Worm (Caenorhabditis elegans) whole organism, L4 larva: ENCODE measurements around the gene cgp-1.
A peak's percentile ranks its signal among the peaks of the same experiment; 100 is the strongest.

ENCODE experiments used
- D1046.2 ChIP-seq: fragments of 200-800 bp; sonication (Bioruptor generic); IDR thresholded peaks from 2 replicates; pipeline ENCODE4 v1.3.6; 2022; ENCODE audit warnings: missing genetic modification characterization, missing compliant biosample characterization
- F26F4.8 ChIP-seq: fragments of 200-800 bp; sonication (Bioruptor generic); conservative IDR thresholded peaks from 2 replicates; pipeline ENCODE4 v1.3.6; 2022; ENCODE audit warnings: missing genetic modification characterization, missing compliant biosample characterization
- R02D3.7 ChIP-seq: fragments of 150-350 bp; sonication (generic microtip); optimal IDR thresholded peaks from 3 replicates; lab custom pipeline; 2014; ENCODE audit warnings: missing biosample characterization, missing genetic modification characterization
- T26A8.4 ChIP-seq: fragments of 200-800 bp; sonication (Bioruptor generic); IDR thresholded peaks from 2 replicates; pipeline ENCODE4 v1.3.6; 2022; ENCODE audit warnings: missing genetic modification characterization, missing compliant biosample characterization
- Y48G9A.11 ChIP-seq: fragments of 200-800 bp; sonication (Bioruptor generic); IDR thresholded peaks from 2 replicates; pipeline ENCODE4 v1.3.6; 2022; ENCODE audit warnings: missing genetic modification reagents, missing genetic modification characterization, missing compliant biosample characterization
- Y75B8A.6 ChIP-seq: fragments of 200-800 bp; sonication (Bioruptor generic); IDR thresholded peaks from 2 replicates; pipeline ENCODE4 v1.3.6; 2022; ENCODE audit warnings: missing genetic modification reagents, missing genetic modification characterization, missing compliant biosample characterization
- ceh-20 ChIP-seq: fragments of 200-800 bp; sonication (Bioruptor generic); IDR thresholded peaks from 2 replicates; pipeline ENCODE4 v1.3.6; 2022; ENCODE audit warnings: missing genetic modification reagents, missing genetic modification characterization, missing compliant biosample characterization
- ceh-28 ChIP-seq: fragments of 150-350 bp; optimal IDR thresholded peaks from 2 replicates; lab custom pipeline; 2014; ENCODE audit warnings: missing biosample characterization, missing genetic modification reagents, missing genetic modification characterization
- daf-16 ChIP-seq, 3 experiments: sonication (generic microtip); optimal IDR thresholded peaks; 2 replicates each; lab custom pipeline; 2016 to 2017; ENCODE audit warnings: missing genetic modification characterization in 3 of 3, missing genetic modification reagents in 3 of 3, mild to moderate bottlenecking in 2 of 3, missing compliant biosample characterization in 2 of 3, missing biosample characterization in 1 of 3, moderate library complexity in 1 of 3
- daf-8 ChIP-seq: fragments of 200-800 bp; sonication (Bioruptor generic); IDR thresholded peaks from 2 replicates; pipeline ENCODE4 v1.3.6; 2022; ENCODE audit warnings: missing genetic modification characterization, missing compliant biosample characterization
- dmd-8 ChIP-seq: fragments of 200-800 bp; sonication (Bioruptor generic); IDR thresholded peaks from 2 replicates; pipeline ENCODE4 v1.3.6; 2022; ENCODE audit warnings: missing genetic modification characterization, missing compliant biosample characterization
- dpl-1 ChIP-seq: fragments of 150-350 bp; optimal IDR thresholded peaks from 2 replicates; lab custom pipeline; 2014; ENCODE audit warnings: missing biosample characterization, missing genetic modification reagents, missing genetic modification characterization
- duxl-1 ChIP-seq: sonication (generic microtip); optimal IDR thresholded peaks from 2 replicates; lab custom pipeline; 2016; ENCODE audit warnings: mild to moderate bottlenecking, missing genetic modification characterization, moderate library complexity, missing compliant biosample characterization; ENCODE audit not compliant: poor library complexity
- egl-27 ChIP-seq: sonication (generic microtip); optimal IDR thresholded peaks from 3 replicates; lab custom pipeline; 2017; ENCODE audit warnings: missing biosample characterization, missing genetic modification reagents, missing genetic modification characterization
- hif-1 ChIP-seq, 2 experiments: sonication (generic microtip); optimal IDR thresholded peaks; 2 replicates each; lab custom pipeline; 2016 to 2017; ENCODE audit warnings: missing compliant biosample characterization in 2 of 2, missing genetic modification characterization in 2 of 2, missing genetic modification reagents in 2 of 2, missing genotype in 2 of 2, mild to moderate bottlenecking in 1 of 2
- lim-7 ChIP-seq: fragments of 200-800 bp; sonication (Bioruptor generic); IDR thresholded peaks from 2 replicates; pipeline ENCODE4 v1.3.6; 2022; ENCODE audit warnings: missing genetic modification characterization, missing compliant biosample characterization
- lin-38 ChIP-seq: fragments of 200-800 bp; sonication (Bioruptor generic); IDR thresholded peaks from 2 replicates; pipeline ENCODE4 v1.3.6; 2022; ENCODE audit warnings: missing genetic modification reagents, missing genetic modification characterization, missing compliant biosample characterization
- madf-5 ChIP-seq, 2 experiments: fragments of 200-800 bp; sonication (Bioruptor generic); IDR thresholded peaks; 2 replicates each; pipeline ENCODE4 v1.3.6; 2022; ENCODE audit warnings: missing compliant biosample characterization in 2 of 2, missing genetic modification characterization in 2 of 2
- madf-9 ChIP-seq: fragments of 200-800 bp; sonication (Bioruptor generic); conservative IDR thresholded peaks from 2 replicates; pipeline ENCODE4 v1.3.6; 2022; ENCODE audit warnings: missing genetic modification reagents, missing genetic modification characterization, missing compliant biosample characterization
- mes-2 ChIP-seq: sonication (generic microtip); optimal IDR thresholded peaks from 2 replicates; lab custom pipeline; 2016; ENCODE audit warnings: missing genotype, mild to moderate bottlenecking, missing genetic modification characterization, missing compliant biosample characterization; ENCODE audit not compliant: poor library complexity, severe bottlenecking
- mxl-2 ChIP-seq: fragments of 200-800 bp; sonication (Bioruptor generic); conservative IDR thresholded peaks from 2 replicates; pipeline ENCODE4 v1.3.6; 2022; ENCODE audit warnings: missing genetic modification reagents, missing genetic modification characterization, missing compliant biosample characterization
- mxl-3 ChIP-seq: fragments of 200-800 bp; sonication (Bioruptor generic); optimal IDR thresholded peaks from 2 replicates; lab custom pipeline; 2018; ENCODE audit warnings: mild to moderate bottlenecking, missing genetic modification characterization, missing compliant biosample characterization
- nhr-11 ChIP-seq: fragments of 150-350 bp; optimal IDR thresholded peaks from 2 replicates; lab custom pipeline; 2014; ENCODE audit warnings: missing biosample characterization, missing genetic modification characterization
- nhr-237 ChIP-seq: sonication (generic microtip); optimal IDR thresholded peaks from 2 replicates; lab custom pipeline; 2017; ENCODE audit warnings: missing biosample characterization, missing genetic modification characterization
- nhr-25 ChIP-seq: sonication (generic microtip); optimal IDR thresholded peaks from 2 replicates; lab custom pipeline; 2017; ENCODE audit warnings: missing genetic modification characterization, mild to moderate bottlenecking, missing compliant biosample characterization, antibody characterized with exemption, moderate library complexity, borderline replicate concordance; ENCODE audit not compliant: insufficient read depth
- nhr-28 ChIP-seq: fragments of 150-350 bp; optimal IDR thresholded peaks from 2 replicates; lab custom pipeline; 2014; ENCODE audit warnings: missing biosample characterization, missing genetic modification characterization
- nhr-41 ChIP-seq: fragments of 200-800 bp; sonication (Bioruptor generic); IDR thresholded peaks from 2 replicates; pipeline ENCODE4 v1.3.6; 2022; ENCODE audit warnings: missing genetic modification reagents, missing genetic modification characterization, missing compliant biosample characterization
- nhr-6 ChIP-seq: fragments of 150-350 bp; optimal IDR thresholded peaks from 2 replicates; lab custom pipeline; 2014; ENCODE audit warnings: missing biosample characterization, missing genetic modification characterization
- nhr-76 ChIP-seq: fragments of 150-350 bp; optimal IDR thresholded peaks from 2 replicates; lab custom pipeline; 2014; ENCODE audit warnings: missing biosample characterization, missing genetic modification characterization
- nhr-77 ChIP-seq: fragments of 150-350 bp; optimal IDR thresholded peaks from 2 replicates; lab custom pipeline; 2014; ENCODE audit warnings: missing biosample characterization, missing genetic modification characterization
- set-16 ChIP-seq: fragments of 200-800 bp; sonication (Bioruptor generic); IDR thresholded peaks from 2 replicates; pipeline ENCODE4 v1.3.6; 2022; ENCODE audit warnings: missing genetic modification reagents, missing genetic modification characterization, missing compliant biosample characterization
- skn-1 ChIP-seq: fragments of 150-350 bp; optimal IDR thresholded peaks from 2 replicates; lab custom pipeline; 2014; ENCODE audit warnings: missing biosample characterization, missing genetic modification characterization
- snpc-1.2 ChIP-seq: fragments of 200-800 bp; sonication (Bioruptor generic); IDR thresholded peaks from 2 replicates; pipeline ENCODE4 v1.3.6; 2022; ENCODE audit warnings: missing genetic modification reagents, missing genetic modification characterization, missing compliant biosample characterization
- spr-1 ChIP-seq: sonication (generic microtip); optimal IDR thresholded peaks from 2 replicates; lab custom pipeline; 2016; ENCODE audit warnings: mild to moderate bottlenecking, missing genetic modification characterization, missing compliant biosample characterization
- spr-3 ChIP-seq: fragments of 200-800 bp; sonication (Bioruptor generic); optimal IDR thresholded peaks from 2 replicates; lab custom pipeline; 2018; ENCODE audit warnings: mild to moderate bottlenecking, missing genetic modification characterization, missing compliant biosample characterization
- unc-39 ChIP-seq: sonication (generic microtip); optimal IDR thresholded peaks from 2 replicates; lab custom pipeline; 2017; ENCODE audit warnings: missing biosample characterization, missing genetic modification characterization
- zip-11 ChIP-seq: fragments of 200-800 bp; sonication (Bioruptor generic); IDR thresholded peaks from 2 replicates; pipeline ENCODE4 v1.3.6; 2022; ENCODE audit warnings: missing genetic modification characterization, missing compliant biosample characterization

The cgp-1 gene

ce11 chrV:103043-103702, 19.4 kb downstream of the cgp-1 start (continued):
- TF ChIP-seq madf-9: no peak
- no peak for TF ChIP-seq spr-1 (tag; lab: Kevin White, UChicago)
- TF ChIP-seq madf-5 (GFP tag; IDR thresholded peaks at IDR 0.05; lab: Robert Waterston, UW): peak in 1 of 2 experiments; percentile 56; a peak in 1 of 4 replicates
- TF ChIP-seq set-16 (GFP tag; lab: Robert Waterston, UW): 0 out of 2 replicates have a peak, but pooled peaks have one; percentile 19
- TF ChIP-seq skn-1 (tag; lab: Kevin White, UChicago): no peak
- TF ChIP-seq unc-39 (tag; lab: Kevin White, UChicago): no peak
- no peak for TF ChIP-seq nhr-41
- no peak for TF ChIP-seq daf-8 (GFP tag; lab: Robert Waterston, UW)
- TF ChIP-seq ceh-28 (tag; lab: Kevin White, UChicago): no peak
- TF ChIP-seq nhr-77 (tag; lab: Kevin White, UChicago): no peak
- no peak for TF ChIP-seq nhr-6 (tag; lab: Kevin White, UChicago)
- no peak for TF ChIP-seq nhr-11
- peak; percentile 86; the same call in 1 of the 2 replicates for TF ChIP-seq Y48G9A.11 (GFP tag; lab: Robert Waterston, UW)
- TF ChIP-seq lim-7 (GFP tag; lab: Robert Waterston, UW): 0 out of 2 replicates have a peak, but pooled peaks have one; percentile 14
- no peak for TF ChIP-seq duxl-1 (tag; lab: Kevin White, UChicago)
- TF ChIP-seq dpl-1: no peak
- TF ChIP-seq snpc-1.2 (GFP tag; lab: Robert Waterston, UW): peak; percentile 79
- peak in 1 of 2 experiments; percentile 7 for TF ChIP-seq daf-16 (GFP tag; optimal IDR thresholded peaks at IDR 0.05; lab: Kevin White, UChicago)
- TF ChIP-seq daf-16 (tag; optimal IDR thresholded peaks at IDR 0.05; lab: Kevin White, UChicago): no peak
- peak; percentile 25 for TF ChIP-seq spr-3 (GFP tag; lab: Kevin White, UChicago)
- TF ChIP-seq nhr-76: no peak
- no peak for TF ChIP-seq mxl-3 (GFP tag; lab: Kevin White, UChicago)
- TF ChIP-seq F26F4.8 (GFP tag; lab: Robert Waterston, UW): no peak
- TF ChIP-seq dmd-8: peak; percentile 65; the same call in 1 of the 2 replicates

- peak; percentile 3 for TF ChIP-seq mes-2 (tag; lab: Kevin White, UChicago)
- no peak for TF ChIP-seq nhr-237 (tag; lab: Kevin White, UChicago)
These were observed 20.4 kb downstream of the cgp-1 start for ce11 chrV:102165-102564.

- TF ChIP-seq Y75B8A.6 (GFP tag; lab: Robert Waterston, UW) (no peak), lin-38 (GFP tag; lab: Robert Waterston, UW) (no peak), spr-1 (tag; lab: Kevin White, UChicago) (no peak), mxl-3 (GFP tag; lab: Kevin White, UChicago) (no peak), nhr-28 (tag; lab: Kevin White, UChicago) (no peak), mxl-2 (GFP tag; lab: Robert Waterston, UW) (no peak), T26A8.4 (GFP tag; lab: Robert Waterston, UW) (no peak), R02D3.7 (no peak), egl-27 (tag; lab: Kevin White, UChicago) (no peak), Y48G9A.11 (GFP tag; lab: Robert Waterston, UW) (no peak), D1046.2 (GFP tag; lab: Robert Waterston, UW) (no peak), nhr-25 (tag; lab: Kevin White, UChicago) (no peak), ceh-20 (GFP tag; lab: Robert Waterston, UW) (no peak), madf-5 (GFP tag; IDR thresholded peaks at IDR 0.05; lab: Robert Waterston, UW) (no peak), zip-11 (GFP tag; lab: Robert Waterston, UW) (no peak), hif-1 (tag; optimal IDR thresholded peaks at IDR 0.05; lab: Kevin White, UChicago) (no peak)
These were observed 38.9 kb downstream of the cgp-1 start, which contains the start of gene daam-1 for ce11 chrV:83732-84131. TSS of gene daam-1 (minus strand) at chrV:83832.
